Fruit fly (Drosophila melanogaster) whole organism, embryonic: ENCODE data around the gene CG16734.

Source experiments
- Asciz ChIP-seq: fragments of 200-800 bp; sonication (Bioruptor generic); optimal IDR thresholded peaks from 2 replicates; lab custom pipeline; 2017; ENCODE audit warnings: missing biosample characterization, mild to moderate bottlenecking, missing genetic modification characterization, missing genetic modification reagents
- Bteb2 ChIP-seq: fragments of 200-800 bp; sonication (Bioruptor generic); optimal IDR thresholded peaks from 2 replicates; lab custom pipeline; 2016; ENCODE audit warnings: missing biosample characterization, missing genetic modification characterization
- CG10267 ChIP-seq: fragments of 200-800 bp; sonication (Bioruptor generic); optimal IDR thresholded peaks from 2 replicates; lab custom pipeline; 2018; ENCODE audit warnings: missing biosample characterization, mild to moderate bottlenecking, missing genetic modification characterization, moderate library complexity
- CG10565 ChIP-seq: fragments of 200-800 bp; sonication (Bioruptor generic); optimal IDR thresholded peaks from 3 replicates; lab custom pipeline; 2016; ENCODE audit warnings: missing biosample characterization, mild to moderate bottlenecking, missing genetic modification characterization
- CG10979 ChIP-seq: fragments of 200-800 bp; sonication (Bioruptor generic); optimal IDR thresholded peaks from 2 replicates; lab custom pipeline; 2018; ENCODE audit warnings: missing biosample characterization, mild to moderate bottlenecking, missing genetic modification characterization, moderate library complexity
- CG12104 ChIP-seq: fragments of 200-800 bp; sonication (Bioruptor generic); optimal IDR thresholded peaks from 3 replicates; lab custom pipeline; 2016; ENCODE audit warnings: missing biosample characterization, missing genetic modification characterization
- CG13287 ChIP-seq: fragments of 200-800 bp; sonication (Bioruptor generic); IDR thresholded peaks from 2 replicates; pipeline ENCODE4 v1.3.6; 2022; ENCODE audit warnings: missing biosample characterization, missing genetic modification characterization; ENCODE audit not compliant: partially characterized antibody
- CG15696 ChIP-seq: fragments of 200-800 bp; sonication (Bioruptor generic); optimal IDR thresholded peaks from 2 replicates; lab custom pipeline; 2019; ENCODE audit warnings: missing biosample characterization, mild to moderate bottlenecking, missing genetic modification characterization, moderate library complexity
- CG1602 ChIP-seq: fragments of 200-800 bp; sonication (Bioruptor generic); optimal IDR thresholded peaks from 3 replicates; lab custom pipeline; 2016; ENCODE audit warnings: missing biosample characterization, missing genetic modification characterization
- CG16815 ChIP-seq: fragments of 200-800 bp; sonication (Bioruptor generic); optimal IDR thresholded peaks from 3 replicates; lab custom pipeline; 2017; ENCODE audit warnings: missing biosample characterization, mild to moderate bottlenecking, missing genetic modification characterization
- CG17359 ChIP-seq: fragments of 200-800 bp; sonication (Bioruptor generic); optimal IDR thresholded peaks from 3 replicates; lab custom pipeline; 2018; ENCODE audit warnings: missing biosample characterization, mild to moderate bottlenecking, missing genetic modification characterization, moderate library complexity
- CG17361 ChIP-seq: fragments of 200-800 bp; sonication (Bioruptor generic); IDR thresholded peaks from 3 replicates; pipeline ENCODE4 v1.3.6; 2022; ENCODE audit warnings: missing biosample characterization, missing genetic modification characterization
- CG17612 ChIP-seq: fragments of 200-800 bp; sonication (Bioruptor generic); IDR thresholded peaks from 2 replicates; pipeline ENCODE4 v1.3.6; 2022; ENCODE audit warnings: missing biosample characterization, missing genetic modification characterization
- CG3065 ChIP-seq: fragments of 200-800 bp; sonication (Bioruptor generic); optimal IDR thresholded peaks from 2 replicates; lab custom pipeline; 2016; ENCODE audit warnings: missing biosample characterization, missing genetic modification characterization
- CG34376 ChIP-seq: fragments of 200-800 bp; sonication (Bioruptor generic); optimal IDR thresholded peaks from 2 replicates; lab custom pipeline; 2018; ENCODE audit warnings: missing biosample characterization, mild to moderate bottlenecking, missing genetic modification characterization
- CG4854 ChIP-seq: fragments of 200-800 bp; sonication (Bioruptor generic); optimal IDR thresholded peaks from 2 replicates; lab custom pipeline; 2016; ENCODE audit warnings: missing biosample characterization, missing genetic modification characterization, inconsistent platforms
- CG6791 ChIP-seq: fragments of 200-800 bp; sonication (Bioruptor generic); IDR thresholded peaks from 3 replicates; pipeline ENCODE4 v1.3.6; 2022; ENCODE audit warnings: missing biosample characterization, missing genetic modification characterization; ENCODE audit not compliant: partially characterized antibody
- CG6854 ChIP-seq: fragments of 200-800 bp; sonication (Bioruptor generic); optimal IDR thresholded peaks from 3 replicates; lab custom pipeline; 2017; ENCODE audit warnings: missing biosample characterization, mild to moderate bottlenecking, missing genetic modification characterization
- CG7271 ChIP-seq: fragments of 200-800 bp; sonication (Bioruptor generic); optimal IDR thresholded peaks from 2 replicates; lab custom pipeline; 2018; ENCODE audit warnings: missing biosample characterization, mild to moderate bottlenecking, missing genetic modification characterization, moderate library complexity
- CG9215 ChIP-seq: fragments of 200-800 bp; sonication (Bioruptor generic); IDR thresholded peaks from 2 replicates; pipeline ENCODE4 v1.3.6; 2022; ENCODE audit warnings: missing biosample characterization, missing genetic modification characterization
- CG9817 ChIP-seq: fragments of 200-800 bp; sonication (Bioruptor generic); optimal IDR thresholded peaks from 2 replicates; lab custom pipeline; 2018; ENCODE audit warnings: missing biosample characterization, mild to moderate bottlenecking, missing genetic modification characterization, moderate library complexity
- D19A ChIP-seq: fragments of 200-800 bp; optimal IDR thresholded peaks from 3 replicates; lab custom pipeline; 2019; ENCODE audit warnings: missing biosample characterization, mild to moderate bottlenecking, missing genetic modification characterization, moderate library complexity
- D19B ChIP-seq: fragments of 200-800 bp; sonication (Bioruptor generic); optimal IDR thresholded peaks from 2 replicates; lab custom pipeline; 2017; ENCODE audit warnings: missing biosample characterization, mild to moderate bottlenecking, missing genetic modification characterization
- Doc2 ChIP-seq: fragments of 200-800 bp; sonication (Bioruptor generic); IDR thresholded peaks from 2 replicates; pipeline ENCODE4 v1.3.6; 2022; ENCODE audit warnings: missing biosample characterization, missing genetic modification characterization
- Doc3 ChIP-seq: fragments of 200-800 bp; sonication (Bioruptor generic); IDR thresholded peaks from 3 replicates; pipeline ENCODE4 v1.3.6; 2022; ENCODE audit warnings: missing biosample characterization, missing genetic modification characterization; ENCODE audit not compliant: partially characterized antibody
- Elba2 ChIP-seq: fragments of 200-800 bp; sonication (Bioruptor generic); optimal IDR thresholded peaks from 3 replicates; lab custom pipeline; 2016; ENCODE audit warnings: missing biosample characterization, missing genetic modification characterization
- Fer2 ChIP-seq: fragments of 200-800 bp; sonication (Bioruptor generic); optimal IDR thresholded peaks from 2 replicates; lab custom pipeline; 2018; ENCODE audit warnings: missing biosample characterization, mild to moderate bottlenecking, missing genetic modification characterization, moderate library complexity
- Hsf ChIP-seq: fragments of 200-800 bp; sonication (Bioruptor generic); optimal IDR thresholded peaks from 3 replicates; lab custom pipeline; 2016; ENCODE audit warnings: missing biosample characterization, missing genetic modification characterization
- MTF-1 ChIP-seq: fragments of 200-800 bp; sonication (Bioruptor generic); optimal IDR thresholded peaks from 2 replicates; lab custom pipeline; 2018; ENCODE audit warnings: missing biosample characterization, mild to moderate bottlenecking, missing genetic modification characterization, borderline replicate concordance
- NK7.1 ChIP-seq: fragments of 200-800 bp; sonication (Bioruptor generic); optimal IDR thresholded peaks from 3 replicates; lab custom pipeline; 2016; ENCODE audit warnings: missing biosample characterization, missing genetic modification characterization
- Six4 ChIP-seq: fragments of 200-800 bp; sonication (Bioruptor generic); optimal IDR thresholded peaks from 2 replicates; lab custom pipeline; 2016; ENCODE audit warnings: missing biosample characterization, missing genetic modification characterization
- az2 ChIP-seq: fragments of 200-800 bp; sonication (Bioruptor generic); optimal IDR thresholded peaks from 3 replicates; lab custom pipeline; 2016; ENCODE audit warnings: missing biosample characterization, missing genetic modification characterization
- caup ChIP-seq: fragments of 200-800 bp; sonication (Bioruptor generic); optimal IDR thresholded peaks from 3 replicates; lab custom pipeline; 2017; ENCODE audit warnings: missing biosample characterization, mild to moderate bottlenecking, missing genetic modification characterization, moderate library complexity; ENCODE audit not compliant: severe bottlenecking
- chn ChIP-seq: fragments of 200-800 bp; sonication (Bioruptor generic); optimal IDR thresholded peaks from 2 replicates; lab custom pipeline; 2016; ENCODE audit warnings: missing biosample characterization, missing genetic modification characterization
- ci ChIP-seq: fragments of 200-800 bp; sonication (Bioruptor generic); IDR thresholded peaks from 3 replicates; pipeline ENCODE4 v1.3.6; 2022; ENCODE audit warnings: missing biosample characterization, missing genetic modification characterization
- ewg ChIP-seq: fragments of 200-800 bp; sonication (Bioruptor generic); optimal IDR thresholded peaks from 3 replicates; lab custom pipeline; 2017; ENCODE audit warnings: mild to moderate bottlenecking, missing biosample characterization, missing genetic modification reagents, missing genetic modification characterization
- knrl ChIP-seq: fragments of 200-800 bp; sonication (Bioruptor generic); IDR thresholded peaks from 3 replicates; pipeline ENCODE4 v1.3.6; 2022; ENCODE audit warnings: missing biosample characterization, missing genetic modification characterization; ENCODE audit not compliant: partially characterized antibody
- nerfin-1 ChIP-seq: fragments of 200-800 bp; sonication (Bioruptor generic); optimal IDR thresholded peaks from 3 replicates; lab custom pipeline; 2019; ENCODE audit warnings: missing biosample characterization, mild to moderate bottlenecking, missing genetic modification characterization, moderate library complexity
- p53 ChIP-seq: fragments of 200-800 bp; sonication (Bioruptor generic); optimal IDR thresholded peaks from 2 replicates; lab custom pipeline; 2016; ENCODE audit warnings: missing biosample characterization, missing genetic modification characterization
- pita ChIP-seq: fragments of 200-800 bp; sonication (Bioruptor generic); optimal IDR thresholded peaks from 2 replicates; lab custom pipeline; 2017; ENCODE audit warnings: missing biosample characterization, mild to moderate bottlenecking, missing genetic modification characterization
- prd ChIP-seq, 3 experiments: fragments of >200 bp in 2 of 3; fragments of 200-800 bp in 1 of 3; sonication (Bioruptor generic) in 1 of 3; optimal IDR thresholded peaks in 2 of 3; IDR thresholded peaks in 1 of 3; 2 replicates in 2 of 3; 3 replicates in 1 of 3; pipeline versions ENCODE4 v1.3.6 to Lab custom; 2017 to 2022; ENCODE audit warnings: missing biosample characterization in 1 of 3, missing genetic modification characterization in 1 of 3
- repo ChIP-seq: fragments of 200-800 bp; sonication (Bioruptor generic); optimal IDR thresholded peaks from 2 replicates; lab custom pipeline; 2016; ENCODE audit warnings: missing biosample characterization, missing genetic modification characterization
- sens ChIP-seq: fragments of 200-800 bp; sonication (Bioruptor generic); peaks from one replicate; lab custom pipeline; 2016; ENCODE audit warnings: missing biosample characterization, missing genetic modification characterization
- sim ChIP-seq: fragments of 200-800 bp; sonication (Bioruptor generic); IDR thresholded peaks from 2 replicates; pipeline ENCODE4 v1.3.6; 2022; ENCODE audit warnings: missing biosample characterization, missing genetic modification characterization
- sima ChIP-seq: fragments of 200-800 bp; sonication (Bioruptor generic); optimal IDR thresholded peaks from 2 replicates; lab custom pipeline; 2016; ENCODE audit warnings: missing biosample characterization, missing genetic modification characterization
- sna ChIP-seq: fragments of 200-800 bp; sonication (Bioruptor generic); IDR thresholded peaks from 2 replicates; pipeline ENCODE4 v1.3.6; 2022; ENCODE audit warnings: missing biosample characterization, missing genetic modification characterization; ENCODE audit not compliant: partially characterized antibody
- so ChIP-seq: fragments of 200-800 bp; sonication (Bioruptor generic); IDR thresholded peaks from 3 replicates; pipeline ENCODE4 v1.3.6; 2022; ENCODE audit warnings: missing biosample characterization, missing genetic modification characterization
- tgo ChIP-seq: fragments of 200-800 bp; sonication (Bioruptor generic); IDR thresholded peaks from 3 replicates; pipeline ENCODE4 v1.3.6; 2022; ENCODE audit warnings: missing biosample characterization, missing genetic modification characterization
- tio ChIP-seq: fragments of 200-800 bp; sonication (Bioruptor generic); optimal IDR thresholded peaks from 2 replicates; lab custom pipeline; 2017; ENCODE audit warnings: missing biosample characterization, missing genetic modification characterization, inconsistent platforms
- ttk ChIP-seq: fragments of 200-800 bp; sonication (Bioruptor generic); IDR thresholded peaks from 2 replicates; pipeline ENCODE4 v2.1.2; 2022; ENCODE audit warnings: missing biosample characterization, missing genetic modification characterization

Gene CG16734

DNA sequence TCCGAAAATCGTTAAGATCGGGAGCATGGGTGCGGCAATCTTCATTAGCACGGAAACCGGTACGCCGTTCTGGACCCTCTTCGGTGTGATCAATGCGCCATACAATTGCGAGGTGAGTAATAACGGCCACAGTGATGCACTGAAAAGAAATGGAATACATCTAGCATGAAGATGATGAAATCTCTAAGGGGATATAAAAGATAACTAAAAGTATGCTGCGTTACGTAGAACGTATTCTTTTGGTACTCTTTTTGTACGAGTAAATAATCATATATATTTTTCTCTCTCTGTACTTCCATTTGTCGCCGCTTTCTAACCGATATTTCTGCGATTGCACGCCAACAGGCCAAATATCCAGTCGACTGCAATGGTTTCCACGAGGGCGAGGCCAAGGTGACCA is 4.0 kb upstream of the CG16734 start (continued):
- TF ChIP-seq CG10267 (peak; percentile 6), ttk (GFP tag; lab: Robert Waterston, UW) (0 out of 2 replicates have a peak, but pooled peaks have one; percentile 24), chn (peak; percentile 11), Six4 (GFP tag; lab: Kevin White, UChicago) (no peak), CG12104 (no peak), tgo (GFP tag; lab: Robert Waterston, UW) (peak; percentile 24; the same call in 1 of the 3 replicates), CG17361 (no peak), Doc2 (GFP tag; lab: Robert Waterston, UW) (no peak), Asciz (GFP tag; lab: Kevin White, UChicago) (no peak), Fer2 (tag; lab: Kevin White, UChicago) (no peak), p53 (GFP tag; lab: Kevin White, UChicago) (no peak), caup (GFP tag; lab: Kevin White, UChicago) (no peak), nerfin-1 (no peak), CG10565 (GFP tag; lab: Kevin White, UChicago) (no peak), Elba2 (no peak), az2 (GFP tag; lab: Kevin White, UChicago) (peak; percentile 24), CG3065 (no peak), CG10979 (tag; lab: Kevin White, UChicago) (peak; percentile 46), sim (GFP tag; lab: Robert Waterston, UW) (no peak), ci (GFP tag; lab: Robert Waterston, UW) (no peak), sna (GFP tag; lab: Robert Waterston, UW) (no peak), pita (GFP tag; lab: Kevin White, UChicago) (no peak), CG13287 (no peak), CG17612 (GFP tag; lab: Robert Waterston, UW) (no peak), tio (no peak), ewg (peak; percentile 5), Bteb2 (GFP tag; lab: Kevin White, UChicago) (no peak), repo (GFP tag; lab: Kevin White, UChicago) (no peak), prd (optimal IDR thresholded peaks at IDR 0.05; lab: Kevin White, UChicago) (no peak), prd (GFP tag; IDR thresholded peaks at IDR 0.05; lab: Robert Waterston, UW) (peak; percentile 66), CG15696 (tag; lab: Kevin White, UChicago) (no peak), CG1602 (no peak), MTF-1 (GFP tag; lab: Kevin White, UChicago) (no peak), Doc3 (GFP tag; lab: Robert Waterston, UW) (no peak), CG4854 (GFP tag; lab: Kevin White, UChicago) (no peak), D19B (GFP tag; lab: Kevin White, UChicago) (no peak), CG17359 (tag; lab: Kevin White, UChicago) (peak; percentile 46), D19A (tag; lab: Kevin White, UChicago) (no peak), CG16815 (GFP tag; lab: Kevin White, UChicago) (no peak), CG9215 (GFP tag; lab: Robert Waterston, UW) (0 out of 2 replicates have a peak, but pooled peaks have one; percentile 14), sima (GFP tag; lab: Kevin White, UChicago) (no peak), CG6854 (GFP tag; lab: Kevin White, UChicago) (no peak), NK7.1 (GFP tag; lab: Kevin White, UChicago) (no peak), knrl (GFP tag; lab: Robert Waterston, UW) (no peak), so (GFP tag; lab: Robert Waterston, UW) (peak; percentile 52; the same call in 1 of the 3 replicates), CG9817 (no peak), CG34376 (GFP tag; lab: Kevin White, UChicago) (no peak), sens (GFP tag; lab: Kevin White, UChicago) (peak; percentile 78), Hsf (GFP tag; lab: Kevin White, UChicago) (no peak), CG7271 (tag; lab: Kevin White, UChicago) (no peak), CG6791 (GFP tag; lab: Robert Waterston, UW) (no peak)
